Fruit fly (Drosophila melanogaster): Measurements from ENCODE around the gene spri.

Gene spri

DNA sequence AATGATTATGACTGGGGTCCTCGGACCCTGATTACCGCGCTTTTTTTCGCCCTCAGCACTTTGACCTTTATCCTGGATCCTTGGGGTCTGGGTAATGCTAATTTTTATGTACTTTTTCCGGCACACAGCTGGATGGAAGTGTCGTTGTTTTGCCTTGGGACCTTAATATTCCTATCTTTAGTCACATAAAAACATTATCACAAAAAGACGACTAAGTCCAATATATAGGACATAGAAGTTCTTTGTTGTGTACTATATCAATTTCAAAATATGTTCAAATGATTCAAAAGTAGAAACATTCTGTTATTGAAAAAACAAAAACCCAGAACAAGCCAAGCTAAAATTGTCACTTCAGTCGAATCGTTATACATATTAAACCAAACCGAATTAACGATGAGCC is 3.6 kb upstream of the spri start, which contains the start of gene Rab9D:
Rab9D (plus strand) TSS at position 301 of the 400 bp plus-strand sequence.
- TF ChIP-seq dmrt11E (tag; optimal IDR thresholded peaks at IDR 0.05) (no peak), gsb-n (tag; optimal IDR thresholded peaks at IDR 0.05) (no peak), CG10366 (GFP tag; IDR thresholded peaks at IDR 0.05) (no peak), CG16813 (GFP tag; IDR thresholded peaks at IDR 0.05; ENCODE audit: partially characterized antibody) (no peak), Hand (GFP tag; optimal IDR thresholded peaks at IDR 0.05) (no peak), z (GFP tag; IDR thresholded peaks at IDR 0.05) (no peak), ase (GFP tag; IDR thresholded peaks at IDR 0.05) (no peak), CG13624 (GFP tag; optimal IDR thresholded peaks at IDR 0.05) (no peak), HLH54F (GFP tag; optimal IDR thresholded peaks at IDR 0.05) (no peak), Mad (GFP tag; optimal IDR thresholded peaks at IDR 0.05) (no peak), CG6813 (GFP tag; optimal IDR thresholded peaks at IDR 0.05) (no peak), CG4730 (GFP tag; IDR thresholded peaks at IDR 0.05) (no peak), NC2α (GFP tag; optimal IDR thresholded peaks at IDR 0.05) (no peak), CG4282 (GFP tag; optimal IDR thresholded peaks at IDR 0.05) (no peak), disco-r (GFP tag; optimal IDR thresholded peaks at IDR 0.05) (no peak), Doc2 (GFP tag; IDR thresholded peaks at IDR 0.05) (no peak), ara (GFP tag; IDR thresholded peaks at IDR 0.05) (no peak), scrt (GFP tag; optimal IDR thresholded peaks at IDR 0.05) (no peak)

DNA sequence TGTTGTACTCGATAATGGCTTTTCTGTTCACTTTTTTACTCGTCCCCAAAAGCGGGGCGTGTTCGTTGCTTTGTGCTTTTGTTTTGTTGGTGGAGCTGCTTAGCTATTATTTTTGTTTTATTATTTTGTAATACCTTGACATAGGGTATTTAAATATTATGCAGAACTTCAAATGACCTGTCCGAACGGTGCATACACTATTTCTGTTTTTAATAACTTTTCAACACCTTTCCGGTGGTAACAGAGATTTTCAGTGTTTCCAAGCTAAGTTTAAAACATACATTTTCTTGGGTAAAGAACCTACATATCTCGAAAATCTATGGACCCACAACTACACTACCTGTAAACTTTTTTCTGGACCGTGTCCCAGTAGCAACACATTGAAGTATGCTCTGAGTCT is 2.2 kb upstream of the spri start:
- TF ChIP-seq ems (GFP tag; optimal IDR thresholded peaks at IDR 0.05) (peak; percentile 48), bab2 (GFP tag; optimal IDR thresholded peaks at IDR 0.05) (peak; percentile 63), ewg (GFP tag; optimal IDR thresholded peaks at IDR 0.05) (no peak), fd96Cb (tag; optimal IDR thresholded peaks at IDR 0.05) (peak; percentile 39), fd102C (GFP tag; optimal IDR thresholded peaks at IDR 0.05) (no peak), CG16863 (GFP tag; optimal IDR thresholded peaks at IDR 0.05) (peak; percentile 18), CG32772 (GFP tag; IDR thresholded peaks at IDR 0.05) (peak; percentile 59), CG7357 (GFP tag; IDR thresholded peaks at IDR 0.05) (0 out of 3 replicates have a peak, but pooled peaks have one; percentile 27), Gug (GFP tag; IDR thresholded peaks at IDR 0.05) (peak; percentile 10; the same call in 1 of the 4 replicates), Fer2 (tag; optimal IDR thresholded peaks at IDR 0.05) (peak; percentile 30), chm (GFP tag; IDR thresholded peaks at IDR 0.05) (no peak), CG10147 (GFP tag; optimal IDR thresholded peaks at IDR 0.05) (peak; percentile 20), CG2202 (tag; optimal IDR thresholded peaks at IDR 0.05) (no peak), CG11695 (GFP tag; IDR thresholded peaks at IDR 0.05) (peak; percentile 57; the same call in 2 of the 3 replicates), CG9932 (GFP tag; IDR thresholded peaks at IDR 0.05) (peak; percentile 28; the same call in 1 of the 2 replicates), CG34224 (GFP tag; IDR thresholded peaks at IDR 0.05; ENCODE audit: partially characterized antibody) (no peak), CG7556 (GFP tag; optimal IDR thresholded peaks at IDR 0.05) (peak; percentile 26), ci (GFP tag; IDR thresholded peaks at IDR 0.05) (0 out of 3 replicates have a peak, but pooled peaks have one; percentile 38), Abd-B (GFP tag; optimal IDR thresholded peaks at IDR 0.05) (peak; percentile 49), slbo (GFP tag; IDR thresholded peaks at IDR 0.05) (peak; percentile 62; the same call in 1 of the 2 replicates), HHEX (GFP tag; optimal IDR thresholded peaks at IDR 0.05) (peak; percentile 8), dpn (GFP tag; optimal IDR thresholded peaks at IDR 0.05) (peak; percentile 15 to 45), dmrt11E (tag; optimal IDR thresholded peaks at IDR 0.05) (no peak), CG3726 (GFP tag; IDR thresholded peaks at IDR 0.05) (0 out of 3 replicates have a peak, but pooled peaks have one; percentile 58), bsh (GFP tag; optimal IDR thresholded peaks at IDR 0.05) (no peak), CG13424 (tag; optimal IDR thresholded peaks at IDR 0.05) (peak; percentile 39), NFAT (GFP tag; IDR thresholded peaks at IDR 0.05) (0 out of 2 replicates have a peak, but pooled peaks have one; percentile 7), CG17385 (GFP tag; optimal IDR thresholded peaks at IDR 0.05) (peak; percentile 22), CG10366 (GFP tag; IDR thresholded peaks at IDR 0.05) (no peak), eyg (GFP tag; optimal IDR thresholded peaks at IDR 0.05) (peak; percentile 2), CG17328 (GFP tag; IDR thresholded peaks at IDR 0.05) (no peak), CrebB (tag; optimal IDR thresholded peaks at IDR 0.05) (no peak), tin (GFP tag; optimal IDR thresholded peaks at IDR 0.05) (peak; percentile 2), Aef1 (GFP tag; IDR thresholded peaks at IDR 0.05) (peak; percentile 21; the same call in 1 of the 3 replicates)

Data from whole organism, embryonic.